Fruit fly (Drosophila melanogaster) whole organism, embryonic: ENCODE data around the gene CG13144.

ENCODE experiments used
- Asciz ChIP-seq: fragments of 200-800 bp; sonication (Bioruptor generic); optimal IDR thresholded peaks from 2 replicates; lab custom pipeline; 2017; ENCODE audit warnings: missing biosample characterization, mild to moderate bottlenecking, missing genetic modification characterization, missing genetic modification reagents
- Blimp-1 ChIP-seq: fragments of 200-800 bp; sonication (Bioruptor generic); optimal IDR thresholded peaks from 3 replicates; lab custom pipeline; 2018; ENCODE audit warnings: missing biosample characterization, missing genetic modification characterization, mild to moderate bottlenecking, moderate library complexity, missing genetic modification reagents
- Bteb2 ChIP-seq: fragments of 200-800 bp; sonication (Bioruptor generic); optimal IDR thresholded peaks from 2 replicates; lab custom pipeline; 2016; ENCODE audit warnings: missing biosample characterization, missing genetic modification characterization
- C15 ChIP-seq: fragments of 200-800 bp; sonication (Bioruptor generic); IDR thresholded peaks from 3 replicates; pipeline ENCODE4 v1.3.6; 2022; ENCODE audit warnings: missing biosample characterization, missing genetic modification characterization
- CG10274 ChIP-seq: fragments of 200-800 bp; sonication (Bioruptor generic); optimal IDR thresholded peaks from 3 replicates; lab custom pipeline; 2017; ENCODE audit warnings: missing biosample characterization, mild to moderate bottlenecking, missing genetic modification characterization
- CG10366 ChIP-seq: fragments of 200-800 bp; sonication (Bioruptor generic); IDR thresholded peaks from 2 replicates; pipeline ENCODE4 v1.3.6; 2022; ENCODE audit warnings: missing biosample characterization, missing genetic modification characterization
- CG11696 ChIP-seq: fragments of 200-800 bp; sonication (Bioruptor generic); IDR thresholded peaks from 2 replicates; pipeline ENCODE4 v1.3.6; 2022; ENCODE audit warnings: missing biosample characterization, missing genetic modification characterization
- CG12299 ChIP-seq: fragments of 200-800 bp; sonication (Bioruptor generic); optimal IDR thresholded peaks from 2 replicates; lab custom pipeline; 2018; ENCODE audit warnings: missing biosample characterization, mild to moderate bottlenecking, missing genetic modification characterization
- CG12659 ChIP-seq: fragments of 200-800 bp; sonication (Bioruptor generic); optimal IDR thresholded peaks from 3 replicates; lab custom pipeline; 2017; ENCODE audit warnings: mild to moderate bottlenecking, missing biosample characterization, missing genetic modification reagents, missing genetic modification characterization
- CG13287 ChIP-seq: fragments of 200-800 bp; sonication (Bioruptor generic); IDR thresholded peaks from 2 replicates; pipeline ENCODE4 v1.3.6; 2022; ENCODE audit warnings: missing biosample characterization, missing genetic modification characterization; ENCODE audit not compliant: partially characterized antibody
- CG14014 ChIP-seq: fragments of 200-800 bp; sonication (Bioruptor generic); IDR thresholded peaks from 2 replicates; pipeline ENCODE4 v1.3.6; 2022; ENCODE audit warnings: missing biosample characterization, missing genetic modification characterization
- CG14860 ChIP-seq: fragments of 200-800 bp; sonication (Bioruptor generic); IDR thresholded peaks from 3 replicates; pipeline ENCODE4 v1.3.6; 2022; ENCODE audit warnings: missing biosample characterization, missing genetic modification characterization; ENCODE audit not compliant: partially characterized antibody
- CG15514 ChIP-seq: fragments of 200-800 bp; sonication (Bioruptor generic); optimal IDR thresholded peaks from 3 replicates; lab custom pipeline; 2017; ENCODE audit warnings: missing biosample characterization, missing genetic modification characterization, mild to moderate bottlenecking, moderate library complexity, missing genetic modification reagents
- CG1647 ChIP-seq: fragments of 200-800 bp; sonication (Bioruptor generic); optimal IDR thresholded peaks from 3 replicates; lab custom pipeline; 2016; ENCODE audit warnings: missing biosample characterization, missing genetic modification characterization
- CG17568 ChIP-seq: fragments of 200-800 bp; sonication (Bioruptor generic); optimal IDR thresholded peaks from 2 replicates; lab custom pipeline; 2018; ENCODE audit warnings: missing biosample characterization, mild to moderate bottlenecking, missing genetic modification characterization, moderate library complexity
- CG17802 ChIP-seq: fragments of 200-800 bp; sonication (Bioruptor generic); optimal IDR thresholded peaks from 2 replicates; lab custom pipeline; 2018; ENCODE audit warnings: missing biosample characterization, mild to moderate bottlenecking, missing genetic modification characterization, moderate library complexity
- CG2875 ChIP-seq: fragments of 200-800 bp; sonication (Bioruptor generic); optimal IDR thresholded peaks from 2 replicates; lab custom pipeline; 2017; ENCODE audit warnings: missing biosample characterization, mild to moderate bottlenecking, missing genetic modification characterization, missing genetic modification reagents
- CG30020 ChIP-seq: fragments of 200-800 bp; optimal IDR thresholded peaks from 2 replicates; lab custom pipeline; 2019; ENCODE audit warnings: missing biosample characterization, mild to moderate bottlenecking, missing genetic modification characterization, moderate library complexity
- CG32767 ChIP-seq: fragments of 200-800 bp; sonication (Bioruptor generic); IDR thresholded peaks from 2 replicates; pipeline ENCODE4 v1.3.6; 2022; ENCODE audit warnings: missing biosample characterization, missing genetic modification characterization
- CG32772 ChIP-seq: fragments of 200-800 bp; sonication (Bioruptor generic); IDR thresholded peaks from 2 replicates; pipeline ENCODE4 v1.3.6; 2022; ENCODE audit warnings: missing biosample characterization, missing genetic modification characterization
- CG3281 ChIP-seq: fragments of 200-800 bp; sonication (Bioruptor generic); optimal IDR thresholded peaks from 3 replicates; lab custom pipeline; 2017; ENCODE audit warnings: missing biosample characterization, mild to moderate bottlenecking, missing genetic modification characterization
- CG34376 ChIP-seq: fragments of 200-800 bp; sonication (Bioruptor generic); optimal IDR thresholded peaks from 2 replicates; lab custom pipeline; 2018; ENCODE audit warnings: missing biosample characterization, mild to moderate bottlenecking, missing genetic modification characterization
- CG4328 ChIP-seq: fragments of 200-800 bp; sonication (Bioruptor generic); optimal IDR thresholded peaks from 3 replicates; lab custom pipeline; 2017; ENCODE audit warnings: missing biosample characterization, missing genetic modification reagents, missing genetic modification characterization
- CG4854 ChIP-seq: fragments of 200-800 bp; sonication (Bioruptor generic); optimal IDR thresholded peaks from 2 replicates; lab custom pipeline; 2016; ENCODE audit warnings: missing biosample characterization, missing genetic modification characterization, inconsistent platforms
- CG6272 ChIP-seq: fragments of 200-800 bp; sonication (Bioruptor generic); IDR thresholded peaks from 2 replicates; pipeline ENCODE4 v1.3.6; 2022; ENCODE audit warnings: missing biosample characterization, missing genetic modification characterization
- Deaf1 ChIP-seq: fragments of 200-800 bp; optimal IDR thresholded peaks from 3 replicates; lab custom pipeline; 2019; ENCODE audit warnings: missing biosample characterization, mild to moderate bottlenecking, missing genetic modification characterization, moderate library complexity
- Elba2 ChIP-seq: fragments of 200-800 bp; sonication (Bioruptor generic); optimal IDR thresholded peaks from 3 replicates; lab custom pipeline; 2016; ENCODE audit warnings: missing biosample characterization, missing genetic modification characterization
- Fer2 ChIP-seq: fragments of 200-800 bp; sonication (Bioruptor generic); optimal IDR thresholded peaks from 2 replicates; lab custom pipeline; 2018; ENCODE audit warnings: missing biosample characterization, mild to moderate bottlenecking, missing genetic modification characterization, moderate library complexity
- HLHmδ ChIP-seq: fragments of 200-800 bp; sonication (Bioruptor generic); optimal IDR thresholded peaks from 2 replicates; lab custom pipeline; 2018; ENCODE audit warnings: missing biosample characterization, mild to moderate bottlenecking, missing genetic modification characterization, moderate library complexity
- HmgD ChIP-seq: fragments of 200-800 bp; sonication (Bioruptor generic); optimal IDR thresholded peaks from 3 replicates; lab custom pipeline; 2016; ENCODE audit warnings: missing biosample characterization, missing genetic modification characterization
- Hr39 ChIP-seq: fragments of >200 bp; optimal IDR thresholded peaks from 2 replicates; lab custom pipeline; 2017
- Kr ChIP-seq: fragments of 200-800 bp; sonication (Bioruptor generic); optimal IDR thresholded peaks from 2 replicates; lab custom pipeline; 2017; ENCODE audit warnings: missing biosample characterization, mild to moderate bottlenecking, missing genetic modification characterization
- MTF-1 ChIP-seq: fragments of 200-800 bp; sonication (Bioruptor generic); optimal IDR thresholded peaks from 2 replicates; lab custom pipeline; 2018; ENCODE audit warnings: missing biosample characterization, mild to moderate bottlenecking, missing genetic modification characterization, borderline replicate concordance
- Rfx ChIP-seq: fragments of 200-800 bp; sonication (Bioruptor generic); IDR thresholded peaks from 2 replicates; pipeline ENCODE4 v1.3.6; 2022; ENCODE audit warnings: missing biosample characterization, missing genetic modification characterization
- Scr ChIP-seq: fragments of 200-800 bp; sonication (Bioruptor generic); IDR thresholded peaks from 2 replicates; pipeline ENCODE4 v1.3.6; 2022; ENCODE audit warnings: missing biosample characterization, missing genetic modification characterization; ENCODE audit not compliant: partially characterized antibody
- Six4 ChIP-seq: fragments of 200-800 bp; sonication (Bioruptor generic); optimal IDR thresholded peaks from 2 replicates; lab custom pipeline; 2016; ENCODE audit warnings: missing biosample characterization, missing genetic modification characterization
- abd-A ChIP-seq: fragments of 200-800 bp; sonication (Bioruptor generic); optimal IDR thresholded peaks from 3 replicates; lab custom pipeline; 2019; ENCODE audit warnings: missing biosample characterization, mild to moderate bottlenecking, missing genetic modification characterization, moderate library complexity
- al ChIP-seq: fragments of 200-800 bp; sonication (Bioruptor generic); IDR thresholded peaks from 2 replicates; pipeline ENCODE4 v1.3.6; 2022; ENCODE audit warnings: missing biosample characterization, missing genetic modification characterization
- ap ChIP-seq: fragments of 200-800 bp; sonication (Bioruptor generic); IDR thresholded peaks from 2 replicates; pipeline ENCODE4 v1.3.6; 2022; ENCODE audit warnings: missing biosample characterization, missing genetic modification characterization
- cad ChIP-seq: fragments of >200 bp; optimal IDR thresholded peaks from 2 replicates; lab custom pipeline; 2017; ENCODE audit warnings: missing biosample characterization, missing genetic modification characterization
- dmrt11E ChIP-seq: fragments of 200-800 bp; sonication (Bioruptor generic); optimal IDR thresholded peaks from 3 replicates; lab custom pipeline; 2018; ENCODE audit warnings: missing biosample characterization, mild to moderate bottlenecking, missing genetic modification characterization, moderate library complexity
- dmrt99B ChIP-seq: fragments of 200-800 bp; sonication (Bioruptor generic); optimal IDR thresholded peaks from 2 replicates; lab custom pipeline; 2018; ENCODE audit warnings: missing biosample characterization, mild to moderate bottlenecking, missing genetic modification characterization, moderate library complexity
- eve ChIP-seq, 2 experiments: fragments of >200 bp; optimal IDR thresholded peaks; 2 replicates each; lab custom pipeline; 2017; ENCODE audit warnings: missing biosample characterization in 2 of 2, missing genetic modification characterization in 2 of 2
- gce ChIP-seq: fragments of 200-800 bp; sonication (Bioruptor generic); IDR thresholded peaks from 3 replicates; pipeline ENCODE4 v1.3.6; 2022; ENCODE audit warnings: missing biosample characterization, missing genetic modification characterization
- jigr1 ChIP-seq: fragments of 200-800 bp; sonication (Bioruptor generic); IDR thresholded peaks from 3 replicates; pipeline ENCODE4 v1.3.6; 2022; ENCODE audit warnings: missing biosample characterization, missing genetic modification characterization
- mld ChIP-seq: fragments of 200-800 bp; sonication (Bioruptor generic); IDR thresholded peaks from 3 replicates; pipeline ENCODE4 v1.3.6; 2022; ENCODE audit warnings: missing biosample characterization, missing genetic modification characterization; ENCODE audit not compliant: partially characterized antibody
- nerfin-2 ChIP-seq: fragments of 200-800 bp; sonication (Bioruptor generic); IDR thresholded peaks from 2 replicates; pipeline ENCODE4 v1.3.6; 2022; ENCODE audit warnings: missing biosample characterization, missing genetic modification characterization; ENCODE audit not compliant: partially characterized antibody
- slbo ChIP-seq: fragments of 200-800 bp; sonication (Bioruptor generic); IDR thresholded peaks from 2 replicates; pipeline ENCODE4 v1.3.6; 2022; ENCODE audit warnings: missing biosample characterization, missing genetic modification characterization
- tll ChIP-seq, 2 experiments: fragments of 200-800 bp in 1 of 2; fragments of >200 bp in 1 of 2; sonication (Bioruptor generic) in 1 of 2; optimal IDR thresholded peaks; 2 replicates each; lab custom pipeline; 2017 to 2019; ENCODE audit warnings: missing biosample characterization in 2 of 2, missing genetic modification characterization in 2 of 2, mild to moderate bottlenecking in 1 of 2, moderate library complexity in 1 of 2
- zen ChIP-seq: fragments of 200-800 bp; sonication (Bioruptor generic); optimal IDR thresholded peaks from 3 replicates; lab custom pipeline; 2018; ENCODE audit warnings: missing biosample characterization, mild to moderate bottlenecking, missing genetic modification characterization, moderate library complexity

The CG13144 gene

dm6 chr2L:10516470-10517048, 25.3 kb upstream of the CG13144 start (continued):
- TF ChIP-seq CG32767, result peak; percentile 35
- TF ChIP-seq CG14860 (GFP tag; lab: Robert Waterston, UW), result no peak
- no peak for TF ChIP-seq mld (GFP tag; lab: Robert Waterston, UW)
- TF ChIP-seq CG11696, result no peak
- TF ChIP-seq eve (GFP tag; optimal IDR thresholded peaks at IDR 0.05; lab: Kevin White, UChicago), result no peak
- no peak for TF ChIP-seq CG17802 (tag; lab: Kevin White, UChicago)
- peak; percentile 50 for TF ChIP-seq CG3281 (GFP tag; lab: Kevin White, UChicago)
- no peak for TF ChIP-seq Asciz (GFP tag; lab: Kevin White, UChicago)
- TF ChIP-seq CG34376 (GFP tag; lab: Kevin White, UChicago), result peak; percentile 21
- TF ChIP-seq HmgD (GFP tag; lab: Kevin White, UChicago), result peak; percentile 34
- peak; percentile 68 for TF ChIP-seq CG12659 (GFP tag; lab: Kevin White, UChicago)
- TF ChIP-seq Deaf1 (tag; lab: Kevin White, UChicago), result peak; percentile 77
- no peak for TF ChIP-seq Elba2 (GFP tag; lab: Kevin White, UChicago)
- no peak for TF ChIP-seq gce
- no peak for TF ChIP-seq CG30020 (tag; lab: Kevin White, UChicago)
- TF ChIP-seq abd-A (tag; lab: Kevin White, UChicago), result no peak
- TF ChIP-seq al, result no peak; the same call in 1 of the 2 replicates
- peak; percentile 30; the same call in 1 of the 2 replicates for TF ChIP-seq CG10366 (GFP tag; lab: Robert Waterston, UW)
- TF ChIP-seq cad (GFP tag; lab: Kevin White, UChicago), result no peak
- TF ChIP-seq CG10274, result peak; percentile 18
- no peak for TF ChIP-seq CG15514
- no peak for TF ChIP-seq CG32772 (GFP tag; lab: Robert Waterston, UW)
- TF ChIP-seq Blimp-1 (GFP tag; lab: Kevin White, UChicago), result no peak
- TF ChIP-seq CG1647 (GFP tag; lab: Kevin White, UChicago), result no peak
- no peak; the same call in 1 of the 2 replicates for TF ChIP-seq Rfx (GFP tag; lab: Robert Waterston, UW)
- TF ChIP-seq CG14014, result peak; percentile 41; the same call in 1 of the 2 replicates
- no peak for TF ChIP-seq HLHmδ
- no peak; the same call in 1 of the 2 replicates for TF ChIP-seq slbo (GFP tag; lab: Robert Waterston, UW)
- TF ChIP-seq jigr1 (GFP tag; lab: Robert Waterston, UW), result no peak
- no peak for TF ChIP-seq CG12299 (tag; lab: Kevin White, UChicago)
- TF ChIP-seq zen (tag; lab: Kevin White, UChicago), result no peak
- TF ChIP-seq tll (GFP tag; optimal IDR thresholded peaks at IDR 0.05; lab: Kevin White, UChicago), result no peak
- no peak for TF ChIP-seq ap (GFP tag; lab: Robert Waterston, UW)
- TF ChIP-seq CG2875 (GFP tag; lab: Kevin White, UChicago), result no peak
- TF ChIP-seq CG17568 (GFP tag; lab: Kevin White, UChicago), result peak; percentile 23
- no peak for TF ChIP-seq CG4328 (GFP tag; lab: Kevin White, UChicago)
- no peak for TF ChIP-seq Hr39 (lab: Kevin White, UChicago)
- no peak for TF ChIP-seq Fer2
- no peak for TF ChIP-seq dmrt11E
- no peak for TF ChIP-seq Kr (GFP tag; lab: Kevin White, UChicago)
- TF ChIP-seq Scr, result no peak
- TF ChIP-seq C15 (GFP tag; lab: Robert Waterston, UW), result no peak
- no peak for TF ChIP-seq CG6272 (GFP tag; lab: Robert Waterston, UW)
- TF ChIP-seq dmrt99B (tag; lab: Kevin White, UChicago), result peak; percentile 27
- TF ChIP-seq CG4854, result peak; percentile 8
- no peak for TF ChIP-seq nerfin-2
- TF ChIP-seq CG13287 (GFP tag; lab: Robert Waterston, UW), result no peak; the same call in 1 of the 2 replicates
- TF ChIP-seq Six4 (GFP tag; lab: Kevin White, UChicago), result no peak
- TF ChIP-seq Bteb2 (GFP tag; lab: Kevin White, UChicago), result peak; percentile 14
- TF ChIP-seq MTF-1 (GFP tag; lab: Kevin White, UChicago), result peak; percentile 27
